Worm (Caenorhabditis elegans) whole organism, L4 larva: ENCODE data around the gene odd-1.
A peak's percentile ranks its signal among the peaks of the same experiment; 100 is the strongest.

ENCODE experiments used
- R02D3.7 ChIP-seq: fragments of 150-350 bp; sonication (generic microtip); optimal IDR thresholded peaks from 3 replicates; lab custom pipeline; 2014; ENCODE audit warnings: missing biosample characterization, missing genetic modification characterization
- dmd-6 ChIP-seq: fragments of 200-800 bp; sonication (Bioruptor generic); IDR thresholded peaks from 2 replicates; pipeline ENCODE4 v1.3.6; 2022; ENCODE audit warnings: missing genetic modification reagents, missing genetic modification characterization, missing compliant biosample characterization
- hlh-30 ChIP-seq: sonication (generic microtip); optimal IDR thresholded peaks from 2 replicates; lab custom pipeline; 2017; ENCODE audit warnings: antibody characterized with exemption, mild to moderate bottlenecking, missing genetic modification characterization, missing compliant biosample characterization; ENCODE audit not compliant: insufficient read depth
- mdl-1 ChIP-seq, 2 experiments: fragments of 150-350 bp in 1 of 2; sonication (generic microtip) in 1 of 2; optimal IDR thresholded peaks; 2 replicates each; lab custom pipeline; 2014 to 2017; ENCODE audit warnings: missing biosample characterization in 2 of 2, missing genetic modification characterization in 2 of 2
- nhr-237 ChIP-seq: sonication (generic microtip); optimal IDR thresholded peaks from 2 replicates; lab custom pipeline; 2017; ENCODE audit warnings: missing biosample characterization, missing genetic modification characterization
- nhr-28 ChIP-seq: fragments of 150-350 bp; optimal IDR thresholded peaks from 2 replicates; lab custom pipeline; 2014; ENCODE audit warnings: missing biosample characterization, missing genetic modification characterization
- pha-4 ChIP-seq, 2 experiments: fragments of 150-350 bp in 1 of 2; fragments of 200-800 bp in 1 of 2; sonication (Bioruptor generic) in 1 of 2; IDR thresholded peaks in 1 of 2; optimal IDR thresholded peaks in 1 of 2; 2 replicates each; pipeline versions ENCODE4 v1.3.6 to Lab custom; 2014 to 2022; ENCODE audit warnings: missing genetic modification characterization in 2 of 2, missing genetic modification reagents in 2 of 2, missing biosample characterization in 1 of 2, missing compliant biosample characterization in 1 of 2
- unc-62 ChIP-seq, 3 experiments: fragments of 150-350 bp in 1 of 3; sonication (generic microtip); optimal IDR thresholded peaks in 2 of 3; peaks in 1 of 3; 1 replicate in 1 of 3; 2 replicates in 2 of 3; lab custom pipeline; 2014 to 2017; ENCODE audit warnings: missing biosample characterization in 3 of 3, missing genetic modification characterization in 3 of 3, missing genetic modification reagents in 3 of 3, missing genotype in 1 of 3
- zag-1 ChIP-seq: fragments of 150-350 bp; optimal IDR thresholded peaks from 2 replicates; lab custom pipeline; 2014; ENCODE audit warnings: missing biosample characterization, missing genetic modification characterization
- ztf-11 ChIP-seq: fragments of 150-350 bp; optimal IDR thresholded peaks from 2 replicates; lab custom pipeline; 2014; ENCODE audit warnings: missing biosample characterization, missing genetic modification characterization

DNA sequence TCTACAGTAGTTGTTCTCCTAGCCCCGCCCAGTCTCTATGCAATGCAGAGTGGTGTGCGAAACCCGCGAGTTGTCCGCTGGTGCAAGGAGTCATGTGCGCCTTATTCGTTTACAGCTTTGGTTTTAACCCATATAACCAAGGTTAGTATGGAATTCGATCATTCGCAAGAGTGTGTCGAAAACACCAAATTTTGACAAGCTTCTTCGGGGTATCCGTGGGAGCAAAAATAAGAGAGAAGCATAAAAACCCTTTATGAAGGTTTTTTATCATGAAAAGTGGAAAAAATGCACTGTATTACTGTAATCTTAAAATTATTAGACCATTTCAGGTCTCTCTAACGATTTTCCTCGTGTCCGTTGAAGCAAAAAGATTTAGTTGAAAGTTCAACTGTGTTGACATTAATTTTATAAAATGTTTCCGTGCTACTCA is 34.1 kb downstream of the odd-1 start:
- TF ChIP-seq hlh-30: peak; percentile 65
- no peak for TF ChIP-seq ztf-11 (tag; lab: Kevin White, UChicago)
- no peak for TF ChIP-seq zag-1 (tag; lab: Kevin White, UChicago)
- no peak for TF ChIP-seq pha-4 (GFP tag; IDR thresholded peaks at IDR 0.05; lab: Robert Waterston, UW)
- TF ChIP-seq pha-4 (tag; optimal IDR thresholded peaks at IDR 0.05; lab: Kevin White, UChicago): no peak
- no peak for TF ChIP-seq nhr-237 (tag; lab: Kevin White, UChicago)
- TF ChIP-seq mdl-1 (tag; optimal IDR thresholded peaks at IDR 0.05; lab: Kevin White, UChicago): no peak
- peak in 1 of 2 experiments; percentile 28 for TF ChIP-seq unc-62 (GFP tag; optimal IDR thresholded peaks at IDR 0.05 in 1 of 2; lab: Kevin White, UChicago)
- TF ChIP-seq unc-62 (tag; optimal IDR thresholded peaks at IDR 0.05; lab: Kevin White, UChicago): no peak
- TF ChIP-seq dmd-6 (GFP tag; lab: Robert Waterston, UW): no peak
- no peak for TF ChIP-seq R02D3.7 (tag; lab: Kevin White, UChicago)
- no peak for TF ChIP-seq nhr-28 (tag; lab: Kevin White, UChicago)
